Fruit fly (Drosophila melanogaster) whole organism, embryonic: ENCODE data around the gene Blos4.

Source experiments
- Aef1 ChIP-seq: fragments of 200-800 bp; sonication (Bioruptor generic); IDR thresholded peaks from 3 replicates; pipeline ENCODE4 v1.3.6; 2022; ENCODE audit warnings: missing biosample characterization, missing genetic modification characterization
- Atf-2 ChIP-seq: fragments of 200-800 bp; sonication (Bioruptor generic); optimal IDR thresholded peaks from 2 replicates; lab custom pipeline; 2016; ENCODE audit warnings: missing biosample characterization, missing genetic modification characterization
- Bdp1 ChIP-seq: fragments of 200-800 bp; sonication (Bioruptor generic); optimal IDR thresholded peaks from 3 replicates; lab custom pipeline; 2016; ENCODE audit warnings: missing biosample characterization, missing genetic modification characterization
- BtbVII ChIP-seq: fragments of 200-800 bp; sonication (Bioruptor generic); optimal IDR thresholded peaks from 3 replicates; lab custom pipeline; 2017; ENCODE audit warnings: missing biosample characterization, mild to moderate bottlenecking, missing genetic modification characterization
- CG10543 ChIP-seq: fragments of 200-800 bp; sonication (Bioruptor generic); optimal IDR thresholded peaks from 3 replicates; lab custom pipeline; 2017; ENCODE audit warnings: missing biosample characterization, mild to moderate bottlenecking, missing genetic modification characterization, moderate library complexity
- CG12104 ChIP-seq: fragments of 200-800 bp; sonication (Bioruptor generic); optimal IDR thresholded peaks from 3 replicates; lab custom pipeline; 2016; ENCODE audit warnings: missing biosample characterization, missing genetic modification characterization
- CG1233 ChIP-seq: fragments of 200-800 bp; sonication (Bioruptor generic); optimal IDR thresholded peaks from 4 replicates; lab custom pipeline; 2018; ENCODE audit warnings: missing biosample characterization, mild to moderate bottlenecking, missing genetic modification characterization
- CG14860 ChIP-seq: fragments of 200-800 bp; sonication (Bioruptor generic); IDR thresholded peaks from 3 replicates; pipeline ENCODE4 v1.3.6; 2022; ENCODE audit warnings: missing biosample characterization, missing genetic modification characterization; ENCODE audit not compliant: partially characterized antibody
- CG15011 ChIP-seq: fragments of 200-800 bp; sonication (Bioruptor generic); optimal IDR thresholded peaks from 3 replicates; lab custom pipeline; 2018; ENCODE audit warnings: missing biosample characterization, mild to moderate bottlenecking, missing genetic modification characterization
- CG15601 ChIP-seq: fragments of 200-800 bp; sonication (Bioruptor generic); optimal IDR thresholded peaks from 3 replicates; lab custom pipeline; 2019; ENCODE audit warnings: missing biosample characterization, mild to moderate bottlenecking, missing genetic modification characterization, moderate library complexity
- CG17612 ChIP-seq: fragments of 200-800 bp; sonication (Bioruptor generic); IDR thresholded peaks from 2 replicates; pipeline ENCODE4 v1.3.6; 2022; ENCODE audit warnings: missing biosample characterization, missing genetic modification characterization
- CG18619 ChIP-seq: fragments of 200-800 bp; sonication (Bioruptor generic); optimal IDR thresholded peaks from 3 replicates; lab custom pipeline; 2017; ENCODE audit warnings: missing biosample characterization, mild to moderate bottlenecking, missing genetic modification characterization
- CG31365 ChIP-seq: fragments of 200-800 bp; sonication (Bioruptor generic); optimal IDR thresholded peaks from 2 replicates; lab custom pipeline; 2018; ENCODE audit warnings: missing biosample characterization, mild to moderate bottlenecking, missing genetic modification characterization
- CG32772 ChIP-seq: fragments of 200-800 bp; sonication (Bioruptor generic); IDR thresholded peaks from 2 replicates; pipeline ENCODE4 v1.3.6; 2022; ENCODE audit warnings: missing biosample characterization, missing genetic modification characterization
- CG3281 ChIP-seq: fragments of 200-800 bp; sonication (Bioruptor generic); optimal IDR thresholded peaks from 3 replicates; lab custom pipeline; 2017; ENCODE audit warnings: missing biosample characterization, mild to moderate bottlenecking, missing genetic modification characterization
- CG43689 ChIP-seq: fragments of 200-800 bp; sonication (Bioruptor generic); IDR thresholded peaks from 2 replicates; pipeline ENCODE4 v1.3.6; 2022; ENCODE audit warnings: missing biosample characterization, missing genetic modification characterization
- Elba2 ChIP-seq: fragments of 200-800 bp; sonication (Bioruptor generic); optimal IDR thresholded peaks from 3 replicates; lab custom pipeline; 2016; ENCODE audit warnings: missing biosample characterization, missing genetic modification characterization
- HLHmδ ChIP-seq: fragments of 200-800 bp; sonication (Bioruptor generic); optimal IDR thresholded peaks from 2 replicates; lab custom pipeline; 2018; ENCODE audit warnings: missing biosample characterization, mild to moderate bottlenecking, missing genetic modification characterization, moderate library complexity
- HmgD ChIP-seq: fragments of 200-800 bp; sonication (Bioruptor generic); optimal IDR thresholded peaks from 3 replicates; lab custom pipeline; 2016; ENCODE audit warnings: missing biosample characterization, missing genetic modification characterization
- Mes4 ChIP-seq: fragments of 200-800 bp; sonication (Bioruptor generic); optimal IDR thresholded peaks from 2 replicates; lab custom pipeline; 2016; ENCODE audit warnings: missing biosample characterization, missing genetic modification characterization
- Spps ChIP-seq: fragments of 200-800 bp; sonication (Bioruptor generic); optimal IDR thresholded peaks from 2 replicates; lab custom pipeline; 2018; ENCODE audit warnings: missing biosample characterization, mild to moderate bottlenecking, missing genetic modification characterization
- Trl ChIP-seq, 3 experiments: fragments of >200 bp in 2 of 3; fragments of 200-800 bp in 1 of 3; sonication (Bioruptor generic) in 1 of 3; optimal IDR thresholded peaks; 2 replicates in 1 of 3; 3 replicates in 2 of 3; lab custom pipeline; 2016 to 2017; ENCODE audit warnings: missing biosample characterization in 1 of 3, missing genetic modification characterization in 1 of 3
- Usf ChIP-seq: fragments of 200-800 bp; sonication (Bioruptor generic); optimal IDR thresholded peaks from 2 replicates; lab custom pipeline; 2017; ENCODE audit warnings: missing genotype, missing biosample characterization, missing genetic modification characterization
- Xbp1 ChIP-seq: fragments of 200-800 bp; sonication (Bioruptor generic); optimal IDR thresholded peaks from 3 replicates; lab custom pipeline; 2016; ENCODE audit warnings: missing biosample characterization, mild to moderate bottlenecking, missing genetic modification characterization
- Xrp1 ChIP-seq: fragments of 200-800 bp; sonication (Bioruptor generic); IDR thresholded peaks from 2 replicates; pipeline ENCODE4 v1.3.6; 2022; ENCODE audit warnings: missing biosample characterization, missing genetic modification characterization
- ac ChIP-seq: fragments of 200-800 bp; sonication (Bioruptor generic); optimal IDR thresholded peaks from 3 replicates; lab custom pipeline; 2017; ENCODE audit warnings: missing biosample characterization, mild to moderate bottlenecking, missing genetic modification characterization
- al ChIP-seq: fragments of 200-800 bp; sonication (Bioruptor generic); IDR thresholded peaks from 2 replicates; pipeline ENCODE4 v1.3.6; 2022; ENCODE audit warnings: missing biosample characterization, missing genetic modification characterization
- ase ChIP-seq: fragments of 200-800 bp; sonication (Bioruptor generic); IDR thresholded peaks from 3 replicates; pipeline ENCODE4 v1.3.6; 2022; ENCODE audit warnings: missing biosample characterization, missing genetic modification characterization
- bab2 ChIP-seq: fragments of 200-800 bp; sonication (Bioruptor generic); optimal IDR thresholded peaks from 2 replicates; lab custom pipeline; 2016; ENCODE audit warnings: missing biosample characterization, missing genetic modification characterization
- chif ChIP-seq, 2 experiments: fragments of 200-800 bp; sonication (Bioruptor generic); optimal IDR thresholded peaks; 3 replicates each; lab custom pipeline; 2016; ENCODE audit warnings: missing biosample characterization in 2 of 2, missing genetic modification characterization in 2 of 2
- dan ChIP-seq: fragments of 200-800 bp; sonication (Bioruptor generic); IDR thresholded peaks from 2 replicates; pipeline ENCODE4 v1.3.6; 2022; ENCODE audit warnings: missing biosample characterization, missing genetic modification characterization
- ems ChIP-seq: fragments of 200-800 bp; sonication (Bioruptor generic); optimal IDR thresholded peaks from 3 replicates; lab custom pipeline; 2016; ENCODE audit warnings: missing biosample characterization, missing genetic modification characterization
- fd64A ChIP-seq: fragments of 200-800 bp; sonication (Bioruptor generic); optimal IDR thresholded peaks from 3 replicates; lab custom pipeline; 2018; ENCODE audit warnings: missing biosample characterization, mild to moderate bottlenecking, missing genetic modification characterization
- gfzf ChIP-seq: fragments of 200-800 bp; sonication (Bioruptor generic); optimal IDR thresholded peaks from 2 replicates; lab custom pipeline; 2016; ENCODE audit warnings: missing biosample characterization, mild to moderate bottlenecking, missing genetic modification characterization, moderate library complexity
- gro ChIP-seq: fragments of 200-800 bp; sonication (Bioruptor generic); optimal IDR thresholded peaks from 2 replicates; lab custom pipeline; 2016; ENCODE audit warnings: missing biosample characterization, missing genetic modification characterization
- gt ChIP-seq: fragments of 200-800 bp; sonication (Bioruptor generic); IDR thresholded peaks from 2 replicates; pipeline ENCODE4 v1.3.6; 2022; ENCODE audit warnings: missing biosample characterization, missing genetic modification characterization
- ham ChIP-seq: fragments of 200-800 bp; sonication (Bioruptor generic); IDR thresholded peaks from 2 replicates; pipeline ENCODE4 v1.3.6; 2022; ENCODE audit warnings: missing biosample characterization, missing genetic modification characterization
- hkb ChIP-seq, 2 experiments: fragments of 200-800 bp in 1 of 2; fragments of >200 bp in 1 of 2; sonication (Bioruptor generic) in 1 of 2; IDR thresholded peaks in 1 of 2; optimal IDR thresholded peaks in 1 of 2; 2 replicates each; pipeline versions ENCODE4 v1.3.6 to Lab custom; 2017 to 2022; ENCODE audit warnings: missing biosample characterization in 1 of 2, missing genetic modification characterization in 1 of 2
- jigr1 ChIP-seq: fragments of 200-800 bp; sonication (Bioruptor generic); IDR thresholded peaks from 3 replicates; pipeline ENCODE4 v1.3.6; 2022; ENCODE audit warnings: missing biosample characterization, missing genetic modification characterization
- jing ChIP-seq: fragments of 200-800 bp; sonication (Bioruptor generic); optimal IDR thresholded peaks from 2 replicates; lab custom pipeline; 2018; ENCODE audit warnings: missing biosample characterization, mild to moderate bottlenecking, missing genetic modification characterization
- lov ChIP-seq, 2 experiments: fragments of 200-800 bp in 1 of 2; fragments of >200 bp in 1 of 2; sonication (Bioruptor generic) in 1 of 2; IDR thresholded peaks in 1 of 2; optimal IDR thresholded peaks in 1 of 2; 2 replicates in 1 of 2; 3 replicates in 1 of 2; pipeline versions ENCODE4 v1.3.6 to Lab custom; 2017 to 2022; ENCODE audit warnings: missing biosample characterization in 1 of 2, missing genetic modification characterization in 1 of 2
- maf-S ChIP-seq: fragments of 200-800 bp; sonication (Bioruptor generic); optimal IDR thresholded peaks from 2 replicates; lab custom pipeline; 2016; ENCODE audit warnings: missing biosample characterization, missing genetic modification characterization
- mirr ChIP-seq: fragments of 200-800 bp; sonication (Bioruptor generic); optimal IDR thresholded peaks from 3 replicates; lab custom pipeline; 2018; ENCODE audit warnings: missing biosample characterization, mild to moderate bottlenecking, missing genetic modification characterization
- ro ChIP-seq: fragments of 200-800 bp; sonication (Bioruptor generic); IDR thresholded peaks from 2 replicates; pipeline ENCODE4 v1.3.6; 2022; ENCODE audit warnings: missing biosample characterization, missing genetic modification characterization
- schlank ChIP-seq: fragments of 200-800 bp; sonication (Bioruptor generic); optimal IDR thresholded peaks from 2 replicates; lab custom pipeline; 2018; ENCODE audit warnings: missing biosample characterization, mild to moderate bottlenecking, missing genetic modification characterization
- sob ChIP-seq: fragments of 200-800 bp; sonication (Bioruptor generic); IDR thresholded peaks from 2 replicates; pipeline ENCODE4 v1.3.6; 2022; ENCODE audit warnings: missing biosample characterization, missing genetic modification characterization
- toy ChIP-seq: fragments of 200-800 bp; sonication (Bioruptor generic); IDR thresholded peaks from 2 replicates; pipeline ENCODE4 v1.3.6; 2022; ENCODE audit warnings: missing biosample characterization, missing genetic modification characterization
- wdn ChIP-seq: fragments of 200-800 bp; sonication (Bioruptor generic); IDR thresholded peaks from 2 replicates; pipeline ENCODE4 v1.3.6; 2022; ENCODE audit warnings: missing biosample characterization, missing genetic modification characterization

Blos4 gene

dm6 chr3L:10844548-10845530 is 34.0 kb upstream of the Blos4 start (continued):
- no peak for TF ChIP-seq Usf (GFP tag; lab: Kevin White, UChicago)
- TF ChIP-seq Xrp1 (GFP tag; lab: Robert Waterston, UW), result peak; percentile 35; the same call in 1 of the 2 replicates
- no peak for TF ChIP-seq mirr (GFP tag; lab: Kevin White, UChicago)
- TF ChIP-seq toy, result no peak
- peak; percentile 26 for TF ChIP-seq Xbp1
- TF ChIP-seq wdn (GFP tag; lab: Robert Waterston, UW), result no peak
- TF ChIP-seq ase (GFP tag; lab: Robert Waterston, UW), result no peak
- TF ChIP-seq lov (optimal IDR thresholded peaks at IDR 0.05; lab: Kevin White, UChicago), result no peak
- no peak for TF ChIP-seq lov (GFP tag; IDR thresholded peaks at IDR 0.05; lab: Robert Waterston, UW)
- TF ChIP-seq HLHmδ (GFP tag; lab: Kevin White, UChicago), result no peak
- TF ChIP-seq jing, result peak; percentile 30
- TF ChIP-seq CG15011 (GFP tag; lab: Kevin White, UChicago), result no peak
- no peak for TF ChIP-seq gt
- TF ChIP-seq CG12104 (GFP tag; lab: Kevin White, UChicago), result peak; percentile 10
- TF ChIP-seq Mes4, result peak; percentile 27
- TF ChIP-seq al (GFP tag; lab: Robert Waterston, UW), result no peak
- no peak for TF ChIP-seq CG43689 (GFP tag; lab: Robert Waterston, UW)
- TF ChIP-seq HmgD, result no peak
- TF ChIP-seq hkb (optimal IDR thresholded peaks at IDR 0.05; lab: Kevin White, UChicago), result no peak
- TF ChIP-seq hkb (GFP tag; IDR thresholded peaks at IDR 0.05; lab: Robert Waterston, UW), result no peak
- no peak for TF ChIP-seq CG17612 (GFP tag; lab: Robert Waterston, UW)
- no peak for TF ChIP-seq Bdp1 (GFP tag; lab: Kevin White, UChicago)
- TF ChIP-seq maf-S, result peak; percentile 9
- TF ChIP-seq gfzf (GFP tag; lab: Kevin White, UChicago), result peak; percentile 15
- no peak for TF ChIP-seq jigr1
- no peak for TF ChIP-seq CG3281
- no peak for TF ChIP-seq BtbVII (GFP tag; lab: Kevin White, UChicago)
- peak; percentile 41 for TF ChIP-seq bab2
- no peak for TF ChIP-seq Elba2 (GFP tag; lab: Kevin White, UChicago)
- TF ChIP-seq Spps (tag; lab: Kevin White, UChicago), result no peak
- no peak for TF ChIP-seq CG32772 (GFP tag; lab: Robert Waterston, UW)
- TF ChIP-seq CG31365 (tag; lab: Kevin White, UChicago), result no peak
- TF ChIP-seq CG10543 (GFP tag; lab: Kevin White, UChicago), result peak; percentile 36
- TF ChIP-seq CG15601 (tag; lab: Kevin White, UChicago), result peak; percentile 48
- no peak for TF ChIP-seq sob (GFP tag; lab: Robert Waterston, UW)
- TF ChIP-seq CG1233 (GFP tag; lab: Kevin White, UChicago), result peak; percentile 30
- TF ChIP-seq CG18619 (GFP tag; lab: Kevin White, UChicago), result peak; percentile 30
- TF ChIP-seq schlank, result no peak
- peak; percentile 44 for TF ChIP-seq Atf-2 (GFP tag; lab: Kevin White, UChicago)
- no peak for TF ChIP-seq ro (GFP tag; lab: Robert Waterston, UW)
- no peak for TF ChIP-seq gro (GFP tag; lab: Kevin White, UChicago)
- no peak for TF ChIP-seq ac (GFP tag; lab: Kevin White, UChicago)
- no peak for TF ChIP-seq dan (GFP tag; lab: Robert Waterston, UW)
- no peak for TF ChIP-seq ems (GFP tag; lab: Kevin White, UChicago)
- TF ChIP-seq fd64A (GFP tag; lab: Kevin White, UChicago), result no peak
- TF ChIP-seq chif (GFP tag; optimal IDR thresholded peaks at IDR 0.05; lab: Kevin White, UChicago), result peak; percentile 45 to 60
- TF ChIP-seq ham, result no peak
- TF ChIP-seq CG14860, result no peak
- TF ChIP-seq Aef1 (GFP tag; lab: Robert Waterston, UW), result no peak
- no peak for TF ChIP-seq Trl (optimal IDR thresholded peaks at IDR 0.05; lab: Kevin White, UChicago)
- TF ChIP-seq Trl (GFP tag; optimal IDR thresholded peaks at IDR 0.05; lab: Kevin White, UChicago), result no peak
